ENCODE assay signal across 5 fruit fly cellular contexts in genomic region chr3R:6457055-6457391, dm6.
TF ChIP-seq lines count a peak whose summit lies in the region.

TSS of gene Zif (plus strand) at chr3R:6457088.

- no peak for TF ChIP-seq CTCF in whole organism, embryonic (GFP tag; optimal IDR thresholded peaks at IDR 0.05; lab: Kevin White, UChicago)

TF ChIP-seq in whole organism, adult, 20 proteins besides CTCF, POLR2A, EP300 and RAD21 (continues in another document):
- TF ChIP-seq Hr96 (GFP tag; optimal IDR thresholded peaks at IDR 0.05; lab: Kevin White, UChicago) (peak; percentile 1), toe (GFP tag; optimal IDR thresholded peaks at IDR 0.05; lab: Kevin White, UChicago) (peak; percentile 5), CG7101 (tag; optimal IDR thresholded peaks at IDR 0.05; lab: Kevin White, UChicago) (peak; percentile 36), CG33017 (tag; optimal IDR thresholded peaks at IDR 0.05; lab: Kevin White, UChicago) (peak; percentile 13), CG14711 (tag; optimal IDR thresholded peaks at IDR 0.05; lab: Kevin White, UChicago) (peak; percentile 21), bab1 (GFP tag; optimal IDR thresholded peaks at IDR 0.05; lab: Kevin White, UChicago) (peak; percentile 24), pad (GFP tag; optimal IDR thresholded peaks at IDR 0.05; lab: Kevin White, UChicago) (peak; percentile 59), ovo (GFP tag; optimal IDR thresholded peaks at IDR 0.05; lab: Kevin White, UChicago) (no peak), CG11617 (GFP tag; optimal IDR thresholded peaks at IDR 0.05; lab: Kevin White, UChicago) (no peak), CG5204 (GFP tag; optimal IDR thresholded peaks at IDR 0.05; lab: Kevin White, UChicago) (no peak), CG1620 (GFP tag; optimal IDR thresholded peaks at IDR 0.05; lab: Kevin White, UChicago) (peak; percentile 35), kay (GFP tag; lab: Kevin White, UChicago; ENCODE audit: borderline replicate concordance) (peak; percentile 47), tj (GFP tag; optimal IDR thresholded peaks at IDR 0.05; lab: Kevin White, UChicago) (peak; percentile 2), Mnt (GFP tag; optimal IDR thresholded peaks at IDR 0.05; lab: Kevin White, UChicago) (no peak), CG12768 (GFP tag; optimal IDR thresholded peaks at IDR 0.05; lab: Kevin White, UChicago) (peak; percentile 50), CG7045 (GFP tag; optimal IDR thresholded peaks at IDR 0.05; lab: Kevin White, UChicago) (peak; percentile 33), cnc (optimal IDR thresholded peaks at IDR 0.05; lab: Kevin White, UChicago) (no peak), Crg-1 (GFP tag; optimal IDR thresholded peaks at IDR 0.05; lab: Kevin White, UChicago) (peak; percentile 62)

TF ChIP-seq in whole organism, embryonic, 481 proteins besides CTCF, POLR2A, EP300 and RAD21 (continues in another document):
- TF ChIP-seq MTF-1 (GFP tag; optimal IDR thresholded peaks at IDR 0.05; lab: Kevin White, UChicago; ENCODE audit: borderline replicate concordance) (no peak), pan (optimal IDR thresholded peaks at IDR 0.05; lab: Kevin White, UChicago) (no peak), pan (GFP tag; optimal IDR thresholded peaks at IDR 0.05 in 1 of 2, IDR thresholded peaks at IDR 0.05 in 1 of 2) (peak in 1 of 2 experiments; percentile 41), CG11085 (GFP tag; IDR thresholded peaks at IDR 0.05; lab: Robert Waterston, UW) (peak; percentile 56), zfh2 (GFP tag; optimal IDR thresholded peaks at IDR 0.05; lab: Kevin White, UChicago) (peak; percentile 83), Poxn (GFP tag; IDR thresholded peaks at IDR 0.05; lab: Robert Waterston, UW) (no peak), tap (tag; optimal IDR thresholded peaks at IDR 0.05; lab: Kevin White, UChicago) (no peak), sens-2 (GFP tag; IDR thresholded peaks at IDR 0.05; lab: Robert Waterston, UW) (no peak), CG13894 (tag; optimal IDR thresholded peaks at IDR 0.05; lab: Kevin White, UChicago) (no peak), CG6689 (GFP tag; IDR thresholded peaks at IDR 0.05; lab: Robert Waterston, UW) (no peak), yki (optimal IDR thresholded peaks at IDR 0.05; lab: Kevin White, UChicago) (no peak), Dip2 (GFP tag; IDR thresholded peaks at IDR 0.05; lab: Robert Waterston, UW) (no peak), cg (GFP tag; optimal IDR thresholded peaks at IDR 0.05; lab: Kevin White, UChicago) (no peak), slbo (GFP tag; IDR thresholded peaks at IDR 0.05; lab: Robert Waterston, UW) (peak; percentile 84), Tbp (GFP tag; optimal IDR thresholded peaks at IDR 0.05; lab: Kevin White, UChicago) (no peak), Awh (GFP tag; IDR thresholded peaks at IDR 0.05; lab: Robert Waterston, UW) (no peak), Hmr (GFP tag; optimal IDR thresholded peaks at IDR 0.05; lab: Kevin White, UChicago) (no peak), bsh (GFP tag; optimal IDR thresholded peaks at IDR 0.05; lab: Kevin White, UChicago) (no peak), tgo (GFP tag; IDR thresholded peaks at IDR 0.05; lab: Robert Waterston, UW) (no peak), gsb-n (tag; optimal IDR thresholded peaks at IDR 0.05; lab: Kevin White, UChicago) (no peak)

TF ChIP-seq in whole organism, prepupa, 60 proteins besides CTCF, POLR2A, EP300 and RAD21 (continues in another document):
- TF ChIP-seq CG3032 (tag; optimal IDR thresholded peaks at IDR 0.05; lab: Kevin White, UChicago) (peak; percentile 21), CG8319 (GFP tag; optimal IDR thresholded peaks at IDR 0.05; lab: Kevin White, UChicago) (no peak), Sox102F (GFP tag; optimal IDR thresholded peaks at IDR 0.05; lab: Kevin White, UChicago) (no peak), fd85E (GFP tag; optimal IDR thresholded peaks at IDR 0.05; lab: Kevin White, UChicago) (peak; percentile 10), Blimp-1 (GFP tag; optimal IDR thresholded peaks at IDR 0.05; lab: Kevin White, UChicago) (no peak), CG11294 (GFP tag; IDR thresholded peaks at IDR 0.05; lab: Robert Waterston, UW) (no peak; the same call in 1 of the 2 replicates), CG32006 (GFP tag; optimal IDR thresholded peaks at IDR 0.05; lab: Kevin White, UChicago) (no peak), Met (GFP tag; optimal IDR thresholded peaks at IDR 0.05; lab: Kevin White, UChicago) (no peak), CG7368 (GFP tag; optimal IDR thresholded peaks at IDR 0.05; lab: Kevin White, UChicago) (no peak), Eip78C (GFP tag; lab: Kevin White, UChicago) (peak; percentile 82), Sox15 (GFP tag; optimal IDR thresholded peaks at IDR 0.05; lab: Kevin White, UChicago) (no peak), dsx (GFP tag; optimal IDR thresholded peaks at IDR 0.05; lab: Kevin White, UChicago; ENCODE audit: poor library complexity, severe bottlenecking) (no peak), acj6 (GFP tag; optimal IDR thresholded peaks at IDR 0.05; lab: Kevin White, UChicago) (peak; percentile 28), spab (GFP tag; optimal IDR thresholded peaks at IDR 0.05; lab: Kevin White, UChicago) (no peak), CG6163 (GFP tag; IDR thresholded peaks at IDR 0.05; lab: Robert Waterston, UW) (no peak; the same call in 2 of the 3 replicates), CG6792 (GFP tag; optimal IDR thresholded peaks at IDR 0.05; lab: Kevin White, UChicago) (peak; percentile 14), Eip75B (GFP tag; optimal IDR thresholded peaks at IDR 0.05; lab: Kevin White, UChicago) (no peak), salr (GFP tag; optimal IDR thresholded peaks at IDR 0.05; lab: Kevin White, UChicago) (no peak), CG16779 (tag; optimal IDR thresholded peaks at IDR 0.05; lab: Kevin White, UChicago) (no peak), CG10631 (GFP tag; optimal IDR thresholded peaks at IDR 0.05; lab: Kevin White, UChicago) (no peak)

TF ChIP-seq in whole organism, pupa, 21 proteins besides CTCF, POLR2A, EP300 and RAD21:
- no peak for TF ChIP-seq CG17806 (tag; optimal IDR thresholded peaks at IDR 0.05; lab: Kevin White, UChicago)
- TF ChIP-seq gl (tag; optimal IDR thresholded peaks at IDR 0.05; lab: Kevin White, UChicago): peak; percentile 30
- TF ChIP-seq CG4496 (GFP tag; IDR thresholded peaks at IDR 0.05; lab: Robert Waterston, UW): peak; percentile 76
- TF ChIP-seq Snoo (tag; optimal IDR thresholded peaks at IDR 0.05; lab: Kevin White, UChicago): peak; percentile 46
- TF ChIP-seq CG32121 (GFP tag; IDR thresholded peaks at IDR 0.05; lab: Robert Waterston, UW): peak; percentile 26; the same call in 1 of the 2 replicates
- no peak for TF ChIP-seq CG9948 (tag; optimal IDR thresholded peaks at IDR 0.05; lab: Kevin White, UChicago)

TF ChIP-seq in whole organism, wandering third instar larva, 38 proteins besides CTCF, POLR2A, EP300 and RAD21 (continues in another document):
- TF ChIP-seq Rel (GFP tag; optimal IDR thresholded peaks at IDR 0.05; lab: Kevin White, UChicago): no peak
- peak; percentile 4 for TF ChIP-seq Rel (tag; optimal IDR thresholded peaks at IDR 0.05; lab: Kevin White, UChicago)
- TF ChIP-seq ey (GFP tag; optimal IDR thresholded peaks at IDR 0.05; lab: Kevin White, UChicago): peak; percentile 27
- no peak for TF ChIP-seq Dfd (GFP tag; optimal IDR thresholded peaks at IDR 0.05; lab: Kevin White, UChicago)
- no peak for TF ChIP-seq dmrt93B (GFP tag; optimal IDR thresholded peaks at IDR 0.05; lab: Kevin White, UChicago)
- TF ChIP-seq CrebA (GFP tag; optimal IDR thresholded peaks at IDR 0.05; lab: Kevin White, UChicago; ENCODE audit: borderline replicate concordance): no peak
- peak; percentile 10 for TF ChIP-seq CG9705 (GFP tag; optimal IDR thresholded peaks at IDR 0.05; lab: Kevin White, UChicago)
- peak; percentile 24 for TF ChIP-seq sage (GFP tag; optimal IDR thresholded peaks at IDR 0.05; lab: Kevin White, UChicago)
- peak; percentile 29 for TF ChIP-seq psq (GFP tag; optimal IDR thresholded peaks at IDR 0.05; lab: Kevin White, UChicago)
- no peak for TF ChIP-seq Vsx2 (GFP tag; optimal IDR thresholded peaks at IDR 0.05; lab: Kevin White, UChicago; ENCODE audit: partially characterized antibody)
- TF ChIP-seq Myc (optimal IDR thresholded peaks at IDR 0.05; lab: Kevin White, UChicago): no peak
- peak; percentile 38 for TF ChIP-seq CG32264 (GFP tag; optimal IDR thresholded peaks at IDR 0.05; lab: Kevin White, UChicago)
- TF ChIP-seq pan (optimal IDR thresholded peaks at IDR 0.05; lab: Kevin White, UChicago): no peak
- TF ChIP-seq dl (GFP tag; optimal IDR thresholded peaks at IDR 0.05; lab: Kevin White, UChicago; ENCODE audit: insufficient read depth in 1 of 2, partially characterized antibody in 2 of 2): no peak
- TF ChIP-seq Sp1 (GFP tag; optimal IDR thresholded peaks at IDR 0.05; lab: Kevin White, UChicago): no peak
- peak; percentile 37 for TF ChIP-seq OdsH (GFP tag; optimal IDR thresholded peaks at IDR 0.05; lab: Kevin White, UChicago)
- TF ChIP-seq Dif (GFP tag; optimal IDR thresholded peaks at IDR 0.05; lab: Kevin White, UChicago; ENCODE audit: partially characterized antibody): no peak
- TF ChIP-seq woc (GFP tag; optimal IDR thresholded peaks at IDR 0.05; lab: Kevin White, UChicago): peak; percentile 62
- TF ChIP-seq Abd-B (GFP tag; optimal IDR thresholded peaks at IDR 0.05; lab: Kevin White, UChicago): no peak
- no peak for TF ChIP-seq usp (GFP tag; optimal IDR thresholded peaks at IDR 0.05; lab: Kevin White, UChicago)
- TF ChIP-seq fru (GFP tag; optimal IDR thresholded peaks at IDR 0.05; lab: Kevin White, UChicago): peak; percentile 43
- no peak for TF ChIP-seq brk (GFP tag; optimal IDR thresholded peaks at IDR 0.05; lab: Kevin White, UChicago)
- no peak for TF ChIP-seq tai (GFP tag; optimal IDR thresholded peaks at IDR 0.05; lab: Kevin White, UChicago)
- TF ChIP-seq GATAd (GFP tag; optimal IDR thresholded peaks at IDR 0.05; lab: Kevin White, UChicago): no peak
- TF ChIP-seq h (GFP tag; optimal IDR thresholded peaks at IDR 0.05; lab: Kevin White, UChicago): peak; percentile 48
- TF ChIP-seq Mio (GFP tag; optimal IDR thresholded peaks at IDR 0.05; lab: Kevin White, UChicago): peak; percentile 23
- no peak for TF ChIP-seq Jra (GFP tag; optimal IDR thresholded peaks at IDR 0.05; lab: Kevin White, UChicago)
- TF ChIP-seq foxo (GFP tag; optimal IDR thresholded peaks at IDR 0.05; lab: Kevin White, UChicago): peak in 1 of 2 experiments; percentile 67
- TF ChIP-seq sv (GFP tag; optimal IDR thresholded peaks at IDR 0.05; lab: Kevin White, UChicago): peak; percentile 31
- peak; percentile 48 for TF ChIP-seq HLH106 (tag; optimal IDR thresholded peaks at IDR 0.05; lab: Kevin White, UChicago)
- peak; percentile 64 for TF ChIP-seq rgr (GFP tag; optimal IDR thresholded peaks at IDR 0.05; lab: Kevin White, UChicago)
- no peak for TF ChIP-seq Hnf4 (GFP tag; optimal IDR thresholded peaks at IDR 0.05; lab: Kevin White, UChicago)
- no peak for TF ChIP-seq N (GFP tag; optimal IDR thresholded peaks at IDR 0.05; lab: Kevin White, UChicago)
- TF ChIP-seq br (GFP tag; optimal IDR thresholded peaks at IDR 0.05; lab: Kevin White, UChicago): no peak
- no peak for TF ChIP-seq lola (GFP tag; optimal IDR thresholded peaks at IDR 0.05; lab: Kevin White, UChicago)
- no peak for TF ChIP-seq Hr78 (GFP tag; optimal IDR thresholded peaks at IDR 0.05; lab: Kevin White, UChicago)
